Fruit fly (Drosophila melanogaster): ENCODE measurements around the gene Gyc32E.

The Gyc32E gene

DNA sequence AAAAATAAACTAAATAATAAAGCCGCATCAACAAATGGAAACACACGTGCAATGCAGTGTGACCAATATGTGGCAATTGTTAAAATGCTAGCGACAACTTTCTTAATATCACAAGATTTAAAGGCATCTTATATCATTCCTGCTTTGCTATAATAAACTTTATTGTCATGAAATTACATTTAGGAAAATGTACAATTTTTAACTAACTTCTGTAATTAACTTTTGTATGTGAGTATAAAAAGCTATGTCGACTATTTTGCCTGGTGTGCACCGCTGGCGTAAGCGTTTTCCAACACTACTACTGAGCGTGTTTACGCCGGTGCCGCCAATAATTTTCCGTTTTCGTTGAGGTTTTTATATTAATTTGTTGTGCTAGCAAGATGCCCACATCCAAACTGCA, 25.4 kb downstream of the Gyc32E start, which contains the start of the genes Csl4 and Nup160:
TSS of gene Csl4 (minus strand) at position 69 of the 400 bp plus-strand sequence.
TSS of gene Nup160 (plus strand) at position 279 of the 400 bp plus-strand sequence.
- TF ChIP-seq psq (optimal IDR thresholded peaks at IDR 0.05) (no peak), h (optimal IDR thresholded peaks at IDR 0.05) (no peak)

DNA sequence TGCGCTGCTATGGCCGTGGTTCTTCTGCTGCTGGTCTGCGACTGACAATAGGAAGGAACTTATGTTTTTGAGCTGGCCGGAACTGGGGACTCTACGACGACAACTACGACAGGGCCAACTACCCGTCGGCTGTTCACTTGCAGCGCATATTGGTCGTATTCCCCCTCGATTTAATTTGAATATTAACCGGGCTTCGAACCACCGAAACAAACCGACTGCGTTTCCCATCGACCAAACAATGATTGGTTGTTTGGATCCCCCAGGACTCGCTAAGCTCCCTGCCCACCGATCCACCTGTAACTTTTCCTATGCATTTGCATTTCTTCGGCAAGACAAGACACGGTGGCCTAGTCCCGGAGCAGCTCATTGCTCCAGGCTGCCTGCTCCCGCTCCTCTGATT, 27.3 kb downstream of the Gyc32E start, which contains the start of gene Dnaaf4:
TSS of gene Dnaaf4 (minus strand) at position 101 of the 400 bp plus-strand sequence.
- TF ChIP-seq ttk (optimal IDR thresholded peaks at IDR 0.05) (no peak), psq (optimal IDR thresholded peaks at IDR 0.05) (no peak), Sin3A (optimal IDR thresholded peaks at IDR 0.05) (no peak), h (optimal IDR thresholded peaks at IDR 0.05) (no peak), Myc (optimal IDR thresholded peaks at IDR 0.05) (no peak), insv (optimal IDR thresholded peaks at IDR 0.05) (no peak)

DNA sequence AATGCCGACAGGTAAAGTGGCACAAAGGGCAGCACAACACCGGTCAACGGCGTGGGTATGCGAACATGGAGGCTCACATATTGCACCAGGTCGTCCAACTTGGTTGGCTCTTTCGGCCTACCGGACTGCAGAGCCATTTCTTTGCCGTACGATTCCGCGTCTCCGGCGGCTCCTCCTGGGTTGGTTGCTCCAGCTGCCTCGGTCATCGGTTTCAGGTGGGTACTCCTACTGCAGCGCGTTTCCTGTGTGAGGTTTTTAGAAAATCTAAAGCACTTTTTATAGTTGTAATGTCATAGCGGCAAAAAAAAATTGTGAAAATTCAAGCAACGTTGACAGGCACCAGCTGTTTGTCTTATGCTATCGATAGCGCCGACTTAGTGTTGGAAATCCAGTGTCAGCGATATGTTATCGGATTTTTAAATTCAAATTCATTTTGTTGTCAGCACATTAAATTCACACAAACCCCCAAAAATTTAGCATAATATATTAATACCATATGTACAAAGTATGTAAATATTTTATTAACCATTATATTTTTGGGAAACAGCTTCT, 28.9 kb downstream of the Gyc32E start, which contains the start of gene CG6230:
TSS of gene CG6230 (minus strand) at position 354 of the 552 bp plus-strand sequence.
- TF ChIP-seq Myc (optimal IDR thresholded peaks at IDR 0.05) (no peak), ttk (optimal IDR thresholded peaks at IDR 0.05) (no peak), Sin3A (optimal IDR thresholded peaks at IDR 0.05) (no peak), insv (optimal IDR thresholded peaks at IDR 0.05) (no peak), psq (optimal IDR thresholded peaks at IDR 0.05) (no peak), h (optimal IDR thresholded peaks at IDR 0.05) (no peak)

DNA sequence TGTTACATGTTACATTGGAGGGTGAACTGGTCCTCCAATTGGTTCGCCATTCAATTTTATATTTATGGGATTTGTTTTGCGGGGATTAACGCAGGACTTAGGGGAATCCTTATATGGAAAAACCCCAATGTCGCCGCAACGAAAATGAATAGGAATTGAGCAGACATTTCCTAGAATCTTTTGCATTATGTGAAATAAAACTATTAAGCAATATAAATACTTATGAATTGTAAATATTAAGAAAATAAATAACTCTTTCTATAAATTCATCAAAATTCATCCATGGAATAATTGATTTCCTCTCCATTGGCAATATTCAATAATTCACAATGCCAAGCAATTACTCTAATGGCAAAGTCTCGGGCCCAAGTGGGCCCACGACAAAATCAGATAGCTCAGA, 35.2 kb downstream of the Gyc32E start, which contains the start of gene Gr32a:
TSS of gene Gr32a (plus strand) at position 301 of the 400 bp plus-strand sequence.
- TF ChIP-seq psq (optimal IDR thresholded peaks at IDR 0.05) (no peak), h (optimal IDR thresholded peaks at IDR 0.05) (no peak), Sin3A (optimal IDR thresholded peaks at IDR 0.05) (no peak)

DNA sequence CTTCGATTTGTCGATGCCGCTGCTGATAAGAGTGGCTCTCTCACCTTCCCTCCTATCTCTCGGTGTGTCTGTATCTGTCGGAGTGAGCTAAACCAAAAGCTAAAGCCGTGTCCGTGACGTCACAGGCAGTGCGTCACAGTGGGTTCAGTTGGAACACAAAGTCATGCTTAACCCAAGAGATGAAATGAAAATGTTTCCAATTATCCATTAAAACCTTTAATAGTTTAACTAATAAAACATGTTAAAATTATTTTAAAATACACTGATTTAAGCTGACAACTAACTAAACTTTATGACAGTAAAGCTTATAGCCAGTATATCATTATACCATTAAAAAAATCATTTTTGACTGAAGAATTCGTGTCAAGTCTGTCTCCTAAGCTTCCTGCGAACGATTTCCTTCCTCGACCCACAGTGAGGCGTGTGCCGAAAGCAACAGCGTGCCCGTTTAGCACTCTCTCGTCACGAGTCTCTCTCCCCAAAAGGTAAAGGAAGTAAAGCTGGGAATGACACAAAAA, 35.8 kb downstream of the Gyc32E start, which contains the start of gene Idua:
TSS of gene Idua (minus strand) at position 51 of the 518 bp plus-strand sequence.
- TF ChIP-seq Myc (optimal IDR thresholded peaks at IDR 0.05): no peak
- no peak for TF ChIP-seq Sin3A (optimal IDR thresholded peaks at IDR 0.05)
- TF ChIP-seq h (optimal IDR thresholded peaks at IDR 0.05): no peak
- no peak for TF ChIP-seq psq (optimal IDR thresholded peaks at IDR 0.05)
- TF ChIP-seq insv (optimal IDR thresholded peaks at IDR 0.05): no peak
- no peak for TF ChIP-seq ttk (optimal IDR thresholded peaks at IDR 0.05)

DNA sequence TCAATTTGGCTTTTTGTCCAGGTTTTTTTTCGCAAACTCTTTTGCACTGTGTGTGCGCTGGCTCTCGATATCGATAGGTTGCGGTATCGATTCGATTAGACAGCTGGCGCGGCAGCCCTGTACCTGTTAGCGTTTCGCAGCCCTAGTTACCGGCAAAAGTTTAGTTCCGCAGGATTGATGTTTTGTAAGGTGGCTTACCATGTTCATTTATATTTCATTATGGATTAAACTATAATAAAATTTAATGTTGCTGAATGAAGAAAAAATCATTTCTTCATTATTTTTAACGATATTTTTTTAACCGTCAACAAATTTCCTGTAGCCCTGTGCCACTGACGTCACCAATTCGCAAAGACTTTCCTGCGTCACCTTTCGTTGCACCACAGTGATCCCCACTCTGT, 42.3 kb downstream of the Gyc32E start, which contains the start of gene Reps:
TSS of gene Reps (minus strand) at position 84 of the 401 bp plus-strand sequence.
- TF ChIP-seq ttk (optimal IDR thresholded peaks at IDR 0.05) (no peak), insv (optimal IDR thresholded peaks at IDR 0.05) (no peak), Myc (optimal IDR thresholded peaks at IDR 0.05) (no peak), h (optimal IDR thresholded peaks at IDR 0.05) (peak; percentile 34), psq (optimal IDR thresholded peaks at IDR 0.05) (no peak), Sin3A (optimal IDR thresholded peaks at IDR 0.05) (no peak)

DNA sequence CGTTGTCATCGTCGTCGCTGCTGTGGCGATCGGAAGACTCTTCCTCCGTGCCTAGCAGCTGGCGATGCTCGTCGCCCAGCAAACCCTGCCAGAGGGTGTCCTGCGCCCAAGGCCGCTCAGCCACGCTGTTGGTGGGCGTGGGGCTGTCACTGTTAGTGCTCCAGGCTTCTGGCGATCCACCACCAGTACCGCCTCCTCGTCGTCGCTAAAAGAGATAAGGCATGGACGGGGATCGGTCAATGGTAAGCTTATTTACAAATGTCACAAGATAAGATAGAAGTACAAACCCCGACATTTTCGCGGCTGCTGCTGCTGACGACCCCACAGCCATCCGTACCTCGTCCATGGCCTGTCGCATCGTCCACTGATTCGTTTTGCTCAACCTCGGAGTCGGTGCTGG, 43.6 kb downstream of the Gyc32E start:
- TF ChIP-seq Myc (optimal IDR thresholded peaks at IDR 0.05): no peak
- TF ChIP-seq ttk (optimal IDR thresholded peaks at IDR 0.05): no peak
- TF ChIP-seq insv (optimal IDR thresholded peaks at IDR 0.05): no peak
- TF ChIP-seq psq (optimal IDR thresholded peaks at IDR 0.05): no peak
- no peak for TF ChIP-seq h (optimal IDR thresholded peaks at IDR 0.05)
- no peak for TF ChIP-seq Sin3A (optimal IDR thresholded peaks at IDR 0.05)

DNA sequence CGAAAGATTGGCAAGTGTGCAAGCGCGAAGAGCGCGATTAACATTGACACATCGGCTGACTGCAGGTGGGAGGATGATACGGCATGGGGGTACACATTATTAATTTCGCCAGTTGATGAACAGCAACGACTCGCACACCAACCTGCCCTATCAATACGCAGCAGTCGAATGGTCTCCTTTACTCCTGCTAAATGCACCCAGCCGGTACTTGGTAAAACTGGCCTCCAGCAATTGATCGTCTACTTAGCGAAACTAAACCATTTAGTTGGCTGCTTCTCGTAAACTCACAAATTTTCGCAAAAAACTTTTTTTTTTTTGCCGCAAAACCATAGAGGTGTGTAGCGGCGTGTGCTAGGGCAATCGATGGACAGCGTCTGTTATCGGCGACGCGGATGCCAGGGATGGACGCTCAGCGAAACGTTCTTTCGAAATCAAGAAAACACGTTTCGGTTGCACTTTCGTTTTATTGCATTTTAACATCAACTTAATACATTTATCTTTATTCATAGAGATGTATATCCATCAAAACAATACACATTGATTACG, 48.3 kb downstream of the Gyc32E start, which contains the start of gene Ge-1:
TSS of gene Ge-1 (minus strand) at position 373 of the 546 bp plus-strand sequence.
- TF ChIP-seq insv (optimal IDR thresholded peaks at IDR 0.05): no peak
- TF ChIP-seq ttk (optimal IDR thresholded peaks at IDR 0.05): no peak
- TF ChIP-seq psq (optimal IDR thresholded peaks at IDR 0.05): no peak
- no peak for TF ChIP-seq Sin3A (optimal IDR thresholded peaks at IDR 0.05)
- no peak for TF ChIP-seq Myc (optimal IDR thresholded peaks at IDR 0.05)
- TF ChIP-seq h (optimal IDR thresholded peaks at IDR 0.05): no peak

DNA sequence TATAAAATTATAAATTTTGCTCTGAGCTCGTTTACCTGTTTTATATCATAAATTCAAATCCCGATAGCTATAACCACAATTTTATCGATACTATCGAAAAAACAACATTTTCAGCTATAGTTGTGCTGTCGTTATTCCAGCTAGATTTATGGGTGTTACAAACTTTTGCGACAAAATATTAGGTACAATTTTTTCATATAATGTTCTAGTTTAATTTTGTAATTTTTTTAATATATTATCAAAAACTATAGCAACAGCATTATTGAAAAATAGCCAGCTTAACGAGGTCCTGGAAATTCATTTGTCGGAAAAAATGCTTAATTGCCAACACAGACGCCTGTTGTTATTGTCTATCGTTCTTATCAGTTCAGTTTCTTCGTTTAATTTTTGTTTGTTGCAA, 57.8 kb downstream of the Gyc32E start, which contains the start of gene Wdr59:
TSS of gene Wdr59 (plus strand) at position 334 of the 400 bp plus-strand sequence.
- TF ChIP-seq Sin3A (optimal IDR thresholded peaks at IDR 0.05): no peak
- TF ChIP-seq h (optimal IDR thresholded peaks at IDR 0.05): no peak
- no peak for TF ChIP-seq Myc (optimal IDR thresholded peaks at IDR 0.05)
- no peak for TF ChIP-seq psq (optimal IDR thresholded peaks at IDR 0.05)
- no peak for TF ChIP-seq insv (optimal IDR thresholded peaks at IDR 0.05)
- no peak for TF ChIP-seq ttk (optimal IDR thresholded peaks at IDR 0.05)

All from Kc167 (cell line).